Fruit fly (Drosophila melanogaster): ENCODE data around the gene S6k.

S6k gene

DNA sequence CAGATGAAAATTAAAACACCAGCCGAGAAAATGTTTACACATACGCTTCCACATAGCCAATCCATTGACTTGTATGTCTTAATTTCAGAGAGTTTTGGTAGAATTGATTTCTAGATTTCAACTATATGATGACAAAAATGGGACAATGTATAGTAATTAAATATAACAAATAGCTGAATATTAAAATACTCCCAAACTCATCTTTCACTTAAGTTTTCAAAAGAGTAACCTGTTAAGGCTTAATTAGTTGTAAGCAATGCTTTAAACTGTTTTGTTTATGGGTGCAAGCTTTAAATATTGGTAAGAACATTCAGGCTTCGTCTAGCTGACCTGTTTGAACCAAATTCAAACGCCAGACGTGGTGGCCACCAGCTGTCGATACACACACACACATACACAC lies 18.0 kb upstream of the S6k start (continued):
- TF ChIP-seq lilli (GFP tag; optimal IDR thresholded peaks at IDR 0.05), result no peak
- TF ChIP-seq NC2β (GFP tag; optimal IDR thresholded peaks at IDR 0.05), result no peak
- TF ChIP-seq Pdp1 (GFP tag; optimal IDR thresholded peaks at IDR 0.05), result no peak
- peak; percentile 23 for TF ChIP-seq Xbp1 (GFP tag; optimal IDR thresholded peaks at IDR 0.05)
- TF ChIP-seq MTF-1 (GFP tag; optimal IDR thresholded peaks at IDR 0.05; ENCODE audit: borderline replicate concordance), result no peak
- TF ChIP-seq tll (GFP tag; optimal IDR thresholded peaks at IDR 0.05), result no peak
- peak; percentile 39 for TF ChIP-seq CG10979 (tag; optimal IDR thresholded peaks at IDR 0.05)
- no peak for TF ChIP-seq CG9817 (tag; optimal IDR thresholded peaks at IDR 0.05)
- no peak for TF ChIP-seq nerfin-1 (tag; optimal IDR thresholded peaks at IDR 0.05)
- TF ChIP-seq BEAF-32 (GFP tag; optimal IDR thresholded peaks at IDR 0.05), result no peak
- no peak for TF ChIP-seq abd-A (tag; optimal IDR thresholded peaks at IDR 0.05)
- no peak for TF ChIP-seq fd102C (GFP tag; optimal IDR thresholded peaks at IDR 0.05)
- TF ChIP-seq psq (GFP tag; optimal IDR thresholded peaks at IDR 0.05), result no peak
- no peak for TF ChIP-seq CG11398 (GFP tag; optimal IDR thresholded peaks at IDR 0.05)
- no peak for TF ChIP-seq CG16863 (GFP tag; optimal IDR thresholded peaks at IDR 0.05)
- TF ChIP-seq Drgx (GFP tag; IDR thresholded peaks at IDR 0.05), result no peak
- TF ChIP-seq nmo (GFP tag; optimal IDR thresholded peaks at IDR 0.05), result peak; percentile 59
- no peak for TF ChIP-seq ac (GFP tag; optimal IDR thresholded peaks at IDR 0.05)
- TF ChIP-seq Stat92E (GFP tag; optimal IDR thresholded peaks at IDR 0.05), result no peak
- no peak for TF ChIP-seq CG2889 (GFP tag; IDR thresholded peaks at IDR 0.05)
- no peak for TF ChIP-seq CG10274 (GFP tag; optimal IDR thresholded peaks at IDR 0.05)
- no peak for TF ChIP-seq Dll (GFP tag; IDR thresholded peaks at IDR 0.05; ENCODE audit: partially characterized antibody)
- TF ChIP-seq CG7372 (GFP tag; IDR thresholded peaks at IDR 0.05), result no peak
- no peak for TF ChIP-seq cwo (GFP tag; optimal IDR thresholded peaks at IDR 0.05)
- no peak for TF ChIP-seq cad (GFP tag; optimal IDR thresholded peaks at IDR 0.05)
- no peak for TF ChIP-seq CG6813 (GFP tag; optimal IDR thresholded peaks at IDR 0.05)
- TF ChIP-seq Med (GFP tag), result no peak
- no peak for TF ChIP-seq CG34422 (GFP tag; IDR thresholded peaks at IDR 0.05)
- peak; percentile 2 for TF ChIP-seq ewg (GFP tag; optimal IDR thresholded peaks at IDR 0.05)
- TF ChIP-seq CG11723 (GFP tag; optimal IDR thresholded peaks at IDR 0.05), result no peak
- no peak for TF ChIP-seq kay (GFP tag; optimal IDR thresholded peaks at IDR 0.05)
- TF ChIP-seq bowl (GFP tag; IDR thresholded peaks at IDR 0.05), result no peak
- no peak for TF ChIP-seq pfk (GFP tag; optimal IDR thresholded peaks at IDR 0.05)
- no peak for TF ChIP-seq da (GFP tag; optimal IDR thresholded peaks at IDR 0.05)
- no peak for TF ChIP-seq CG3163 (GFP tag; optimal IDR thresholded peaks at IDR 0.05)
- no peak for TF ChIP-seq Bdp1 (GFP tag; optimal IDR thresholded peaks at IDR 0.05)
- TF ChIP-seq CG4617 (GFP tag; optimal IDR thresholded peaks at IDR 0.05; ENCODE audit: borderline replicate concordance), result no peak
- no peak for TF ChIP-seq CG6765 (GFP tag; optimal IDR thresholded peaks at IDR 0.05)
- no peak for TF ChIP-seq wdn (GFP tag; IDR thresholded peaks at IDR 0.05)
- TF ChIP-seq pros (GFP tag; optimal IDR thresholded peaks at IDR 0.05), result no peak
- TF ChIP-seq sc (optimal IDR thresholded peaks at IDR 0.05), result no peak
- TF ChIP-seq sc (GFP tag; optimal IDR thresholded peaks at IDR 0.05), result no peak
- no peak for TF ChIP-seq Vsx1 (GFP tag; optimal IDR thresholded peaks at IDR 0.05)
- TF ChIP-seq Nf-YA (GFP tag; IDR thresholded peaks at IDR 0.05), result no peak
- no peak for TF ChIP-seq chinmo (GFP tag; IDR thresholded peaks at IDR 0.05; ENCODE audit: partially characterized antibody)
- TF ChIP-seq CG7928 (GFP tag; optimal IDR thresholded peaks at IDR 0.05), result no peak
- peak; percentile 70; the same call in 2 of the 3 replicates for TF ChIP-seq CG17361 (GFP tag; IDR thresholded peaks at IDR 0.05)
- TF ChIP-seq sens (GFP tag), result peak; percentile 79
- TF ChIP-seq Ada2b (GFP tag; IDR thresholded peaks at IDR 0.05), result no peak
- TF ChIP-seq CG1647 (GFP tag; optimal IDR thresholded peaks at IDR 0.05), result no peak
- no peak for TF ChIP-seq twi (tag; optimal IDR thresholded peaks at IDR 0.05)

Measured in whole organism, embryonic.